Worm (Caenorhabditis elegans): ENCODE measurements around the gene C08A9.10.

DNA sequence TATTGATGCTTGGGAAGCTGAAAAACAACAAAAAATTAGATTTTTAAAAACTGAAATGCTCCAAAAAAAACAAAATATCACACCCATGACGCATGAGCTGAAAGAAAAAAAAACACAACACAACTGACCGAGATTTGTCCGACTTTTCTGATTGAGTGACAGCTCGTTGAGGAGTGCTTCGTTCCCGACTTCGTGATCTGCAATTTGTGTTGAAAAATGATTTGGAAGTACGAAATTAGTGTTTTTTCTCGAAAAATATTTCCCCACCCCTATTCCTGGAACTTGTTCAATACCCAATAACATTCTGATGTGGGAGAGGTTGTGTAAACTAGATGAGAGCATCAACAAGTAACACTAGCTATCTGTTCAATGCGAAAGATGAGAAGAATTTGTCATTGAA lies 39.4 kb upstream of the C08A9.10 start:
- TF ChIP-seq pha-4 (GFP tag; IDR thresholded peaks at IDR 0.05) (no peak), pha-4 (tag; optimal IDR thresholded peaks at IDR 0.05) (no peak), R02D3.7 (tag; optimal IDR thresholded peaks at IDR 0.05) (no peak), nhr-237 (tag; optimal IDR thresholded peaks at IDR 0.05) (no peak), lir-3 (tag; optimal IDR thresholded peaks at IDR 0.05) (no peak), nhr-28 (tag; optimal IDR thresholded peaks at IDR 0.05) (no peak)

Measured in whole organism, L4 larva.